Fruit fly (Drosophila melanogaster): Measurements from ENCODE around the gene CG11050.

Gene CG11050

DNA sequence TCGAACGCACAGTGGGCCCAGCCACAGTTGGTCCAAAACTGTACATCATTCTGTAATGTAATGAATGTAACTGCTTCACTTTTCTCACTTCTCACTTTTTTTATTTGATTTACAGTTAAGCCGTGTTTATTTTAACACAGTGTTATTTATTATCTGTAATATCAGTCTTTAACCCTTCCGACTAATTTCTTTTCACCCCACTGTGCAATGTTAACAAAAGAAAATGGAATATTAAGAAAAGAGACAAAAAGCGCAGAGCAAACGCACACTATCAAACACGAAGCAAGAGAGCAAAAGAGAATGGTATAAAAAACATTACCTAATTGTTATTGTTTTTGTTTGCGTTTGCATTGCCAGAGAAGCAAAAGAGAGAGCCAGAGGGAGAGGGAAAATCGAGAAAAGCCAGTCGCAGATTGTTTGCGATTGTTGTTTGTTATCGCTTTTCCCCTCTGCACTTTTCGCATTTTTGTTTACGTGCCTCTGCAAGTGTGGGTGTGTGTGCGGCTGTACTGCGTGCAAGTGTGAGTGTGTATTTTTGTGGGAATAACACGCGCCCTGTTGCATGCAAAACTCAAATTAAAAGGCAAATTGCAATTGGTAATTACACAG lies 36.4 kb downstream of the CG11050 start (continued):
- peak; percentile 95 for TF ChIP-seq Lhr (GFP tag; optimal IDR thresholded peaks at IDR 0.05)
- 0 out of 3 replicates have a peak, but pooled peaks have one; percentile 36 for TF ChIP-seq vnd (GFP tag; IDR thresholded peaks at IDR 0.05; ENCODE audit: partially characterized antibody)
- peak; percentile 93 for TF ChIP-seq fd102C (GFP tag; optimal IDR thresholded peaks at IDR 0.05)
- TF ChIP-seq CG8359 (GFP tag; optimal IDR thresholded peaks at IDR 0.05; ENCODE audit: borderline replicate concordance), result peak; percentile 95
- TF ChIP-seq eyg (GFP tag; optimal IDR thresholded peaks at IDR 0.05), result peak; percentile 97
- TF ChIP-seq esg (GFP tag; conservative IDR thresholded peaks at IDR 0.05), result peak; percentile 96
- TF ChIP-seq CG4282 (GFP tag; optimal IDR thresholded peaks at IDR 0.05), result peak; percentile 98
- peak; percentile 94 for TF ChIP-seq Neu2 (GFP tag; optimal IDR thresholded peaks at IDR 0.05; ENCODE audit: borderline replicate concordance)
- peak; percentile 92 for TF ChIP-seq CG31224 (GFP tag; IDR thresholded peaks at IDR 0.05)
- peak; percentile 97 for TF ChIP-seq CG12744 (GFP tag; optimal IDR thresholded peaks at IDR 0.05)
- peak; percentile 98 for TF ChIP-seq ranshi (GFP tag; IDR thresholded peaks at IDR 0.05)
- TF ChIP-seq CoRest (tag; optimal IDR thresholded peaks at IDR 0.05), result peak; percentile 98
- peak; percentile 97 for TF ChIP-seq slbo (GFP tag; IDR thresholded peaks at IDR 0.05)
- TF ChIP-seq CG5245 (GFP tag; optimal IDR thresholded peaks at IDR 0.05), result peak; percentile 98
- TF ChIP-seq CG11456 (GFP tag; IDR thresholded peaks at IDR 0.05), result peak; percentile 96
- peak; percentile 57 for TF ChIP-seq CG14860 (GFP tag; IDR thresholded peaks at IDR 0.05; ENCODE audit: partially characterized antibody)
- TF ChIP-seq CG6683 (GFP tag; optimal IDR thresholded peaks at IDR 0.05), result peak; percentile 94
- peak; percentile 95 for TF ChIP-seq trh (GFP tag; optimal IDR thresholded peaks at IDR 0.05)
- peak; percentile 98 for TF ChIP-seq run (tag; optimal IDR thresholded peaks at IDR 0.05)
- TF ChIP-seq Hr78 (GFP tag; optimal IDR thresholded peaks at IDR 0.05), result peak in 1 of 2 experiments; percentile 95
- TF ChIP-seq CG30020 (tag; optimal IDR thresholded peaks at IDR 0.05), result peak; percentile 86
- TF ChIP-seq CG12299 (tag; optimal IDR thresholded peaks at IDR 0.05), result peak; percentile 97
- TF ChIP-seq repo (GFP tag; optimal IDR thresholded peaks at IDR 0.05), result peak; percentile 98
- TF ChIP-seq CG7928 (GFP tag; optimal IDR thresholded peaks at IDR 0.05), result peak; percentile 76
- TF ChIP-seq Stat92E (GFP tag; optimal IDR thresholded peaks at IDR 0.05), result peak in 1 of 3 experiments; percentile 94
- no peak for TF ChIP-seq HLHmδ (GFP tag; optimal IDR thresholded peaks at IDR 0.05)
- TF ChIP-seq klu (GFP tag; IDR thresholded peaks at IDR 0.05), result peak; percentile 91
- TF ChIP-seq fu2 (GFP tag; optimal IDR thresholded peaks at IDR 0.05), result peak; percentile 96
- peak; percentile 94 for TF ChIP-seq wdn (GFP tag; IDR thresholded peaks at IDR 0.05)
- peak; percentile 87 for TF ChIP-seq ssp (GFP tag; IDR thresholded peaks at IDR 0.05)
- peak; percentile 97 for TF ChIP-seq Meics (GFP tag; optimal IDR thresholded peaks at IDR 0.05)
- TF ChIP-seq Sox100B (GFP tag; optimal IDR thresholded peaks at IDR 0.05), result peak; percentile 98
- TF ChIP-seq crp (GFP tag; optimal IDR thresholded peaks at IDR 0.05), result peak; percentile 34 to 73
- TF ChIP-seq CG7963 (GFP tag; IDR thresholded peaks at IDR 0.05; ENCODE audit: partially characterized antibody), result peak; percentile 24; the same call in 1 of the 3 replicates
- TF ChIP-seq CG12104 (GFP tag; optimal IDR thresholded peaks at IDR 0.05), result peak; percentile 96
- TF ChIP-seq sisA (GFP tag; IDR thresholded peaks at IDR 0.05), result peak; percentile 97
- peak; percentile 88 for TF ChIP-seq Poxn (GFP tag; IDR thresholded peaks at IDR 0.05)
- TF ChIP-seq Dad (GFP tag; optimal IDR thresholded peaks at IDR 0.05), result peak; percentile 98
- TF ChIP-seq C15 (GFP tag; IDR thresholded peaks at IDR 0.05), result peak; percentile 95
- peak; percentile 93 for TF ChIP-seq CG17186 (GFP tag; optimal IDR thresholded peaks at IDR 0.05)
- TF ChIP-seq D19A (tag; optimal IDR thresholded peaks at IDR 0.05), result peak; percentile 97
- TF ChIP-seq kay (GFP tag; optimal IDR thresholded peaks at IDR 0.05), result peak; percentile 96
- TF ChIP-seq Rx (GFP tag; IDR thresholded peaks at IDR 0.05), result peak; percentile 96
- TF ChIP-seq B-H2 (GFP tag; optimal IDR thresholded peaks at IDR 0.05), result peak; percentile 93
- TF ChIP-seq CG14050 (GFP tag; IDR thresholded peaks at IDR 0.05), result peak; percentile 97
- TF ChIP-seq Doc2 (GFP tag; IDR thresholded peaks at IDR 0.05), result no peak; the same call in 1 of the 2 replicates
- TF ChIP-seq CG7556 (GFP tag; optimal IDR thresholded peaks at IDR 0.05), result peak; percentile 98
- peak; percentile 97 for TF ChIP-seq Abd-B (GFP tag; optimal IDR thresholded peaks at IDR 0.05)
- peak; percentile 93 for TF ChIP-seq CG6272 (GFP tag; IDR thresholded peaks at IDR 0.05)

Measured in whole organism, embryonic.